Worm (Caenorhabditis elegans) whole organism, early embryonic: Measurements from ENCODE around the gene F43C11.16.

Source experiments
- B0310.2 ChIP-seq: sonication (generic microtip); optimal IDR thresholded peaks from 2 replicates; lab custom pipeline; 2016; ENCODE audit warnings: mild to moderate bottlenecking, missing genetic modification characterization, missing compliant biosample characterization
- F13C5.2 ChIP-seq: sonication (generic microtip); optimal IDR thresholded peaks from 2 replicates; lab custom pipeline; 2017; ENCODE audit warnings: mild to moderate bottlenecking, missing genetic modification characterization, inconsistent platforms, missing compliant biosample characterization
- ama-1 ChIP-seq: fragments of 150-350 bp; optimal IDR thresholded peaks from 2 replicates; lab custom pipeline; 2014
- flt-1 ChIP-seq: fragments of 200-800 bp; sonication (Bioruptor generic); IDR thresholded peaks from 2 replicates; pipeline ENCODE4 v1.3.6; 2022; ENCODE audit warnings: missing genetic modification characterization, missing compliant biosample characterization
- pes-1 ChIP-seq: fragments of 200-800 bp; sonication (Bioruptor generic); IDR thresholded peaks from 2 replicates; pipeline ENCODE4 v1.3.6; 2022; ENCODE audit warnings: missing genetic modification reagents, missing genetic modification characterization, missing compliant biosample characterization

DNA sequence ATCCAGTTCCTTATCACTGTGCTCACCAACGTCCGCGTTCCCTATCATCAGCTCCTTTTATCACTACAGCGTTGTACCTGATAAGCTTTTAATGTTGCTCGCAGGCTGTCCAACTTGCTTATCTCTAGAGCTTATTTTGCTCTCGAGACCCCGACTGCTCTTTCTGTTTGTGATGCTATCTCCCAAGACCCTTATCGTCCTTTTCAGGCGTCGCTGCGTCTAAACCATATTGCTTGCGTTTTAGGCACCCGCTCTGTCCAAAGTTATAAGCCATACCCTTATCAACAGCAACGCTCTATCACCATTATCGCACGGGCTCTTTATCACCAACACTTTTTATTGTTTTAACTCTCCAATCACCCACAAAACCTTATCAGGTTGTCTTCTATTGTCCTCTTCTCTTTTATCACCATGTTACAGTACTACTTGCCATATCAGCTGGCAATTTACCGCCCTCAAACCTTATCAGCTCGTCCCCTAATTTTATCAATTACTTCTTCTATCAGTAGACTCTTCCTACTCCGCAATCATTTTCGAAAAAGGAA is 18.7 kb upstream of the F43C11.16 start:
- peak; percentile 43 for TF ChIP-seq B0310.2 (tag; lab: Kevin White, UChicago)
- TF ChIP-seq pes-1 (GFP tag; lab: Robert Waterston, UW): no peak
- no peak for TF ChIP-seq flt-1 (GFP tag; lab: Robert Waterston, UW)
- TF ChIP-seq ama-1 (lab: Kevin White, UChicago): no peak
- no peak for TF ChIP-seq F13C5.2 (tag; lab: Kevin White, UChicago)
